Worm (Caenorhabditis elegans): ENCODE data around the gene H12I13.6.

DNA sequence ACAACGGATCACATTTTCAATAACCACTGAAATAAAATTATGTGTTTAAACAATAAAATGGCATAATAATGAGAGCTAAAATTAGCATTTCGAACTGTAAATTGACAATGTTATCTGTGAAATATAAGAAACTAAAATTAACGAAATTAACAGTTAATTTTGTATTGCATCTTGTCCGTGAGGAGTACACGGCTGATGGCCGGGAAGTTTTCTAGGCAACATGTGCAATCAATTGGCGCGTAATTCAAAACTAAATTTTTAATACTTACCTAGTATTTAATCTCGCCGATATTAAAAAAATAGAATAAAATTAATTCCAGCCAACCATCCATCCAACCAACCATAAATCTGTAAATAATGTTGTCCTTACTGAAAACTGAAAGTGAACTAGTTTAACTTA lies 16.2 kb upstream of the H12I13.6 start:
- TF ChIP-seq unc-62 (GFP tag; optimal IDR thresholded peaks at IDR 0.05), result no peak
- no peak for TF ChIP-seq fkh-10 (GFP tag; optimal IDR thresholded peaks at IDR 0.05)
- no peak for TF ChIP-seq eor-1 (tag; optimal IDR thresholded peaks at IDR 0.05)
- no peak for TF ChIP-seq nhr-11 (tag; optimal IDR thresholded peaks at IDR 0.05)
- TF ChIP-seq skn-1 (tag; optimal IDR thresholded peaks at IDR 0.05), result no peak
- TF ChIP-seq mdl-1 (tag; optimal IDR thresholded peaks at IDR 0.05), result no peak
- TF ChIP-seq ama-1 (optimal IDR thresholded peaks at IDR 0.05), result no peak
- TF ChIP-seq nhr-28 (tag; optimal IDR thresholded peaks at IDR 0.05), result no peak
- no peak for TF ChIP-seq elt-1 (tag; optimal IDR thresholded peaks at IDR 0.05)
